Worm (Caenorhabditis elegans): ENCODE results near the gene syf-3.

DNA sequence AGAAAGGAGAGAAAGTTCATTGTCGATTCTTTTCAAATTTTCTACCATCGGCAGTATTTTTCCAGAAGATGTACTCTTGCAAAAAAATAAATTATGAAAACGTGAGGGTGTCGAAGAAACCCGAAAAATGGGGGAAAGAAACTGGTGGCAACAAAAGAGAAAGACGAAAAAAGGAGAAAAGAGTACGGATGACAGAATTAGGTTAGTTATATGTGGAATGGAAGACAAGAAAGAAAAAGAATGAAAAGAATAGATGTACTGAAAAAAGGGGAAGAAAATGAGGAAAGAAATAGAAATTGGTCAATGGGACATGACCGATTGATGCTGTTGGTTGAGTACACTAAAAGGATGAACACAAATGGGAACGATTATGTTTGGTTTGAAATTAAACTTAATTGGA lies 15.8 kb downstream of the syf-3 start:
- no peak for TF ChIP-seq lin-15B (tag; optimal IDR thresholded peaks at IDR 0.05)
- TF ChIP-seq nhr-28 (tag; optimal IDR thresholded peaks at IDR 0.05): no peak
- no peak for TF ChIP-seq aly-2 (tag; optimal IDR thresholded peaks at IDR 0.05)
- TF ChIP-seq ama-1 (optimal IDR thresholded peaks at IDR 0.05): no peak
